Worm (Caenorhabditis elegans): ENCODE data around the gene ocr-3.
A peak's percentile ranks its signal among the peaks of the same experiment; 100 is the strongest.

Gene ocr-3

ce11 chrX:15215272-15215671 is 46.7 kb downstream of the ocr-3 start:
- TF ChIP-seq nhr-85 (tag) = no peak
- TF ChIP-seq nhr-71 (tag; optimal IDR thresholded peaks at IDR 0.05) = peak; percentile 9
- TF ChIP-seq dsc-1 (tag; optimal IDR thresholded peaks at IDR 0.05) = peak; percentile 97
- TF ChIP-seq fos-1 (tag; optimal IDR thresholded peaks at IDR 0.05) = no peak
- TF ChIP-seq ztf-11 (tag; optimal IDR thresholded peaks at IDR 0.05) = no peak
- TF ChIP-seq unc-86 (tag; optimal IDR thresholded peaks at IDR 0.05) = peak; percentile 78
- peak; percentile 17 for TF ChIP-seq nhr-47 (tag; optimal IDR thresholded peaks at IDR 0.05)
- peak; percentile 41 for TF ChIP-seq lin-14 (GFP tag; optimal IDR thresholded peaks at IDR 0.05)
- no peak for TF ChIP-seq efl-3 (GFP tag; optimal IDR thresholded peaks at IDR 0.05)
- no peak for TF ChIP-seq C04F5.9 (tag; optimal IDR thresholded peaks at IDR 0.05)
- peak; percentile 18 for TF ChIP-seq fkh-4 (tag; optimal IDR thresholded peaks at IDR 0.05; ENCODE audit: borderline replicate concordance)

ce11 chrX:15221107-15221506 is 52.6 kb downstream of the ocr-3 start:
- TF ChIP-seq jun-1 (tag; optimal IDR thresholded peaks at IDR 0.05) = no peak
- TF ChIP-seq snpc-4 (tag; optimal IDR thresholded peaks at IDR 0.05) = peak; percentile 0

DNA sequence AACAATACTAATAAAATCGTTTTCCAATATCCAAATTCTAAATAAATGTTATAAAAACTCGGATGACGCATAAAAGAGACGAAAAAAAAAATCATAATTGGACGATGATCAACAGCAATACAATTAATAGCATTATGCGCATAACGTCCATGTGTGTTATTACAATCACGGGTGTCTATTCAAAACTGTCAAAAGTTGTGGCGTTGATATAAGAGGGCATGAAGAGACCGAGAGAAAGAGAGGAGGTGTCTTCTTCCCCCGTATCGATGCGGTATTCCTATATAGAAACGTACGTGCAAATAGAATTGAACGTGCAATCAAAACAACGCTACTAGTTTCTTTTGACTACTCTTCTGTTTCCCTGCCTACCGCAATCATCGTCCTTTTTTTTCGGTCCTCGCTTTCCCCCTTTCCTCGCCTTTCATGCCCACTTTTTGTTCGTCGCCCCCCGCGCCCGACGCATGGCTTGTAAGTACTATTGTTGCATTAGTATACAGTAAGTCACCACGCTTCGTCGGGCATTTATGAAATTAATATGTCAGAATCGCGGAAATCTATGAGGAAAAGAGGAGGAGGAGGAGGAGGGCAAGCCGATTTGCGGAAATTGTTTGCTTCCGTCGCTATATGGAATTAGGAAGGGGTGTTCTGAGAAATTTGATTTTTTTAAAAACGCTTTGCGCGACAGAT is 53.5 kb downstream of the ocr-3 start:
- TF ChIP-seq lin-35 (GFP tag; optimal IDR thresholded peaks at IDR 0.05) = peak in 1 of 2 experiments; percentile 21
- no peak for TF ChIP-seq aha-1 (tag; optimal IDR thresholded peaks at IDR 0.05)
- no peak for TF ChIP-seq hlh-17 (GFP tag; optimal IDR thresholded peaks at IDR 0.05; ENCODE audit: borderline replicate concordance)
- peak; percentile 36 for TF ChIP-seq mep-1 (tag; optimal IDR thresholded peaks at IDR 0.05)
- TF ChIP-seq xbp-1 (tag; optimal IDR thresholded peaks at IDR 0.05) = no peak
- peak; percentile 56 for TF ChIP-seq lin-14 (GFP tag; optimal IDR thresholded peaks at IDR 0.05)
- TF ChIP-seq nhr-85 (tag) = peak; percentile 86
- TF ChIP-seq blmp-1 (tag; optimal IDR thresholded peaks at IDR 0.05) = peak; percentile 7
- TF ChIP-seq fkh-10 (GFP tag; optimal IDR thresholded peaks at IDR 0.05) = no peak
- TF ChIP-seq pag-3 (tag; optimal IDR thresholded peaks at IDR 0.05; ENCODE audit: borderline replicate concordance, insufficient read depth) = no peak
- no peak for TF ChIP-seq nhr-71 (tag; optimal IDR thresholded peaks at IDR 0.05)
- no peak for TF ChIP-seq egl-27 (tag; optimal IDR thresholded peaks at IDR 0.05)
- no peak for TF ChIP-seq efl-1 (optimal IDR thresholded peaks at IDR 0.05)
- peak in 1 of 2 experiments; percentile 91 for TF ChIP-seq efl-1 (GFP tag; optimal IDR thresholded peaks at IDR 0.05 in 1 of 2)
- TF ChIP-seq lin-39 (tag; optimal IDR thresholded peaks at IDR 0.05) = no peak
- TF ChIP-seq sptf-1 (tag; optimal IDR thresholded peaks at IDR 0.05) = no peak
- peak; percentile 2 for TF ChIP-seq skn-1 (tag; optimal IDR thresholded peaks at IDR 0.05)
- TF ChIP-seq snu-23 (GFP tag; optimal IDR thresholded peaks at IDR 0.05) = peak; percentile 33
- peak; percentile 22 for TF ChIP-seq nhr-20 (tag; optimal IDR thresholded peaks at IDR 0.05)
- no peak for TF ChIP-seq tlp-1 (tag; optimal IDR thresholded peaks at IDR 0.05)

ce11 chrX:15222789-15223188 is 54.3 kb downstream of the ocr-3 start:
- TF ChIP-seq efl-1 (optimal IDR thresholded peaks at IDR 0.05) (no peak), efl-1 (GFP tag; optimal IDR thresholded peaks at IDR 0.05 in 1 of 2) (peak in 1 of 2 experiments; percentile 71), snpc-4 (tag; optimal IDR thresholded peaks at IDR 0.05) (peak; percentile 39), efl-3 (GFP tag; optimal IDR thresholded peaks at IDR 0.05) (no peak)

Data from whole organism, L1 larva.